Worm (Caenorhabditis elegans) whole organism, young adult: ENCODE data around the gene T14B4.8.

ENCODE experiments used
- B0336.3 ChIP-seq: fragments of 200-800 bp; sonication (Bioruptor generic); IDR thresholded peaks from 2 replicates; pipeline ENCODE4 v1.3.6; 2022; ENCODE audit warnings: missing genetic modification characterization, missing compliant biosample characterization
- C06A6.2 ChIP-seq: fragments of 200-800 bp; sonication (Bioruptor generic); conservative IDR thresholded peaks from 2 replicates; pipeline ENCODE4 v1.3.6; 2022; ENCODE audit warnings: missing genetic modification characterization, missing compliant biosample characterization
- F10E7.11 ChIP-seq: sonication (generic microtip); optimal IDR thresholded peaks from 2 replicates; lab custom pipeline; 2017; ENCODE audit warnings: mild to moderate bottlenecking, missing genetic modification characterization, moderate library complexity, missing compliant biosample characterization
- F49E8.2 ChIP-seq: sonication (generic microtip); optimal IDR thresholded peaks from 3 replicates; lab custom pipeline; 2017; ENCODE audit warnings: missing genetic modification characterization, mild to moderate bottlenecking, missing compliant biosample characterization, antibody characterized with exemption, moderate library complexity; ENCODE audit not compliant: insufficient read depth
- F52B5.7 ChIP-seq: sonication (generic microtip); optimal IDR thresholded peaks from 2 replicates; lab custom pipeline; 2016; ENCODE audit warnings: mild to moderate bottlenecking, missing genetic modification characterization, missing compliant biosample characterization
- aptf-3 ChIP-seq: fragments of 200-800 bp; sonication (Bioruptor generic); IDR thresholded peaks from 2 replicates; pipeline ENCODE4 v1.3.6; 2022; ENCODE audit warnings: missing genetic modification characterization, missing compliant biosample characterization
- athp-1 ChIP-seq: sonication (generic microtip); optimal IDR thresholded peaks from 2 replicates; lab custom pipeline; 2017; ENCODE audit warnings: mild to moderate bottlenecking, missing genetic modification characterization, missing compliant biosample characterization
- attf-3 ChIP-seq: fragments of 200-800 bp; sonication (Bioruptor generic); conservative IDR thresholded peaks from 2 replicates; pipeline ENCODE4 v1.3.6; 2022; ENCODE audit warnings: missing genetic modification reagents, missing genetic modification characterization, missing compliant biosample characterization
- ceh-27 ChIP-seq: fragments of 200-800 bp; sonication (Bioruptor generic); optimal IDR thresholded peaks from 2 replicates; lab custom pipeline; 2018; ENCODE audit warnings: mild to moderate bottlenecking, missing genetic modification characterization, moderate library complexity, missing compliant biosample characterization
- ceh-58 ChIP-seq: fragments of 200-800 bp; sonication (Bioruptor generic); IDR thresholded peaks from 2 replicates; pipeline ENCODE4 v1.3.6; 2022; ENCODE audit warnings: missing genetic modification characterization, missing compliant biosample characterization
- ceh-79 ChIP-seq: sonication (generic microtip); optimal IDR thresholded peaks from 2 replicates; lab custom pipeline; 2017; ENCODE audit warnings: mild to moderate bottlenecking, missing genetic modification characterization, missing compliant biosample characterization
- dox-1 ChIP-seq: fragments of 200-800 bp; sonication (Bioruptor generic); IDR thresholded peaks from 2 replicates; pipeline ENCODE4 v1.3.6; 2022; ENCODE audit warnings: missing genetic modification reagents, missing genetic modification characterization, missing compliant biosample characterization
- dpl-1 ChIP-seq: fragments of 150-350 bp; optimal IDR thresholded peaks from 2 replicates; lab custom pipeline; 2014; ENCODE audit warnings: missing biosample characterization, missing genetic modification reagents, missing genetic modification characterization
- ekl-4 ChIP-seq: fragments of 200-800 bp; sonication (Bioruptor generic); IDR thresholded peaks from 2 replicates; pipeline ENCODE4 v1.3.6; 2022; ENCODE audit warnings: missing genetic modification reagents, missing genetic modification characterization, missing compliant biosample characterization
- hlh-26 ChIP-seq: fragments of 200-800 bp; sonication (Bioruptor generic); conservative IDR thresholded peaks from 2 replicates; pipeline ENCODE4 v1.3.6; 2022; ENCODE audit warnings: missing genetic modification reagents, missing genetic modification characterization, missing compliant biosample characterization
- hmg-1.2 ChIP-seq: fragments of 200-800 bp; sonication (Bioruptor generic); IDR thresholded peaks from 2 replicates; pipeline ENCODE4 v1.3.6; 2022; ENCODE audit warnings: missing genetic modification reagents, missing genetic modification characterization, missing compliant biosample characterization
- lin-54 ChIP-seq: fragments of 200-800 bp; sonication (Bioruptor generic); optimal IDR thresholded peaks from 2 replicates; lab custom pipeline; 2018; ENCODE audit warnings: mild to moderate bottlenecking, missing genetic modification characterization, missing compliant biosample characterization
- lir-1 ChIP-seq: fragments of 200-800 bp; sonication (Bioruptor generic); conservative IDR thresholded peaks from 2 replicates; pipeline ENCODE4 v1.3.6; 2022; ENCODE audit warnings: missing genetic modification reagents, missing genetic modification characterization, missing compliant biosample characterization
- madf-3 ChIP-seq: fragments of 200-800 bp; sonication (Bioruptor generic); IDR thresholded peaks from 2 replicates; pipeline ENCODE4 v1.3.6; 2022; ENCODE audit warnings: missing genetic modification reagents, missing genetic modification characterization, missing compliant biosample characterization
- madf-6 ChIP-seq: fragments of 200-800 bp; sonication (Bioruptor generic); IDR thresholded peaks from 2 replicates; pipeline ENCODE4 v1.3.6; 2022; ENCODE audit warnings: missing genetic modification reagents, missing genetic modification characterization, missing compliant biosample characterization
- mel-28 ChIP-seq: sonication (generic microtip); optimal IDR thresholded peaks from 2 replicates; lab custom pipeline; 2016; ENCODE audit warnings: borderline replicate concordance, mild to moderate bottlenecking, missing genetic modification characterization, missing compliant biosample characterization
- nhr-27 ChIP-seq: fragments of 200-800 bp; sonication (Bioruptor generic); optimal IDR thresholded peaks from 2 replicates; lab custom pipeline; 2018; ENCODE audit warnings: mild to moderate bottlenecking, missing genetic modification characterization, moderate library complexity, missing compliant biosample characterization
- nhr-90 ChIP-seq: sonication (generic microtip); optimal IDR thresholded peaks from 2 replicates; lab custom pipeline; 2016; ENCODE audit warnings: missing genotype, mild to moderate bottlenecking, missing genetic modification characterization, missing compliant biosample characterization
- repo-1 ChIP-seq: sonication (generic microtip); optimal IDR thresholded peaks from 2 replicates; lab custom pipeline; 2017; ENCODE audit warnings: mild to moderate bottlenecking, missing genetic modification characterization, missing compliant biosample characterization
- snpc-1.3 ChIP-seq: sonication (generic microtip); optimal IDR thresholded peaks from 2 replicates; lab custom pipeline; 2017; ENCODE audit warnings: missing genetic modification characterization, mild to moderate bottlenecking, missing compliant biosample characterization, antibody characterized with exemption, moderate library complexity, missing genotype, missing genetic modification reagents; ENCODE audit not compliant: insufficient read depth
- snpc-4 ChIP-seq, 5 experiments: fragments of 150-350 bp in 1 of 5; sonication (generic microtip) in 4 of 5; optimal IDR thresholded peaks; 2 replicates each; lab custom pipeline; 2014 to 2018; ENCODE audit warnings: missing genetic modification characterization in 5 of 5, missing biosample characterization in 3 of 5, antibody characterized with exemption in 2 of 5, mild to moderate bottlenecking in 2 of 5, missing compliant biosample characterization in 2 of 5, missing genotype in 2 of 5, moderate library complexity in 2 of 5, missing genetic modification reagents in 1 of 5
- sptf-2 ChIP-seq: fragments of 200-800 bp; sonication (Bioruptor generic); optimal IDR thresholded peaks from 2 replicates; lab custom pipeline; 2018; ENCODE audit warnings: mild to moderate bottlenecking, missing genetic modification characterization, missing compliant biosample characterization
- tbp1 ChIP-seq: fragments of 200-800 bp; sonication (Bioruptor generic); optimal IDR thresholded peaks from 2 replicates; lab custom pipeline; 2018; ENCODE audit warnings: mild to moderate bottlenecking, missing genetic modification characterization, missing compliant biosample characterization
- ztf-25 ChIP-seq: fragments of 200-800 bp; sonication (Bioruptor generic); IDR thresholded peaks from 2 replicates; pipeline ENCODE4 v1.3.6; 2022; ENCODE audit warnings: missing genetic modification reagents, missing genetic modification characterization, missing compliant biosample characterization

T14B4.8 gene

DNA sequence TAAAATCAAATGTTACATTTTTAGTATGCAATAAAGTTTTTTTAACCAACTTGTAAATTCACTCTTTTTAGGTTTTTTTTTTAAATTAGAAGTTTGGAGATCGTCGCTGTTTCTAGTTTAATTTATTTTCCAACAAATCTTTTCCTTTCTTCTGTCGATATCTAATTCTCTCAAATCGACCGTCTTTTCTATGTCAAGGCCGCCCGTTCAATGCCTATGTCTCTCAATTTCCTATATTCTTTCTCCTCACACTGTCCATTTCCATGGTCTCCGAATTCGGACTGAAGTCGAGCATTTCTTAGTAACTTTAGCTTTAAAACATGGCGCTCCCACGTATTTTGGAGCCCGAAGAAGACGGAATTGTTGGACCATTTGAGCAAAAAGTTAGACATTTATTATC lies 12.6 kb downstream of the T14B4.8 start, which contains the start of the genes T14B4.5 and T14B4.20:
TSS of gene T14B4.5 (plus strand) at position 226 of the 400 bp plus-strand sequence.
TSS of gene T14B4.20 (plus strand) at position 264 of the 400 bp plus-strand sequence.
- TF ChIP-seq athp-1 (tag; lab: Kevin White, UChicago) (no peak), madf-3 (GFP tag; lab: Robert Waterston, UW) (no peak), tbp1 (GFP tag; lab: Kevin White, UChicago) (no peak), hmg-1.2 (peak; percentile 51; the same call in 1 of the 2 replicates), ceh-27 (GFP tag; lab: Kevin White, UChicago) (no peak), dpl-1 (GFP tag; lab: Kevin White, UChicago) (no peak), C06A6.2 (GFP tag; lab: Robert Waterston, UW) (no peak)
- TF ChIP-seq, all 124 proteins: peak for 1

DNA sequence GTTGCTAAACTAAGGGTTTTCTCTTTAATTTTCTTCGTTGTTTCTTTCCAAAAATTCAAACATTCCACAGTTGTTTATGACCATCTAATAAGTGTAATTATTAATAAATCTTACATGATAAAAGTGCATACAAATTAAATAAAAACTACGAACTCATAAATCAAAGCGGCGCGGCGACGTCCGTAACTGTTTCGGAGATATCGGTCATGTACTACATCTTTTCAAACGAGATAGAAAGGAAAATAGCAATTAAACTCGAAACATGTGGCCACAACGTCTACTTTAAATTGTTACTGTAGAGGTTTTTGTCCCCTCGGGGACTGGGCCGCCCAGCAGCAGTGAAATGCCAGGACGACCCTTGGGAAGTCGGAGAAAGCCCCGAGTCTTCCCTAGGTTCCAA lies 13.3 kb downstream of the T14B4.8 start:
- no peak for TF ChIP-seq F52B5.7 (tag; lab: Kevin White, UChicago)
- no peak for TF ChIP-seq ekl-4
- TF ChIP-seq nhr-27 (tag; lab: Kevin White, UChicago): no peak
- TF ChIP-seq F10E7.11 (tag; lab: Kevin White, UChicago): no peak
- no peak for TF ChIP-seq tbp1 (GFP tag; lab: Kevin White, UChicago)
- no peak for TF ChIP-seq madf-6 (GFP tag; lab: Robert Waterston, UW)
- no peak for TF ChIP-seq aptf-3 (GFP tag; lab: Robert Waterston, UW)
- no peak for TF ChIP-seq ceh-79 (tag; lab: Kevin White, UChicago)
- TF ChIP-seq ceh-58 (GFP tag; lab: Robert Waterston, UW): no peak
- TF ChIP-seq repo-1: no peak
- TF ChIP-seq, all 124 proteins: peak for 0

DNA sequence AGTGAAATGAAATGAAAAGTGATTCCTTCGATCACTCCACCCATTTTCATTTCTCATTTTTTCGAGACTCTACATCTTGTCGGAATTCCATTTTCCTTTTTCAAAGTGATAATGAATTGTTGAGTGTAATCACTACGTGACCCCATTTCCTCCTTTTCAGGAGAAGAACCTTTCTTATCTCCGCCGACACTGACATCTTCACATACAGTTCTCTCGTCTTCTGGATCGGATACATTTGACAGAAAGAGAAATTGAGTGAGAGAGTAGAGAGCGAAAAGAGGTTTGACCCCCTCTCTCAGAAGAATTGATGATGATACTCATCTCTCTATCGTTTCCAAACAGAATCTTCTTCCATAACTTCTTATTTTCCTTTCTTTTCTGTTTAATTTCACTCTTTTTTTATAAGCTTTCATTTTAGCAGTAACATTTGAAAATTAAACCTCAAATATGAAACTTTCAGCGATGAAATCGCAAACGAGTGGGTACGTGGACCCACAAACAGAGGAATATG lies 15.3 kb downstream of the T14B4.8 start, which contains the start of gene dpy-2:
TSS of gene dpy-2 (plus strand) at position 461 of the 511 bp plus-strand sequence.
- TF ChIP-seq sptf-2 (GFP tag; lab: Kevin White, UChicago) (no peak), ztf-25 (GFP tag; lab: Robert Waterston, UW) (no peak), madf-6 (GFP tag; lab: Robert Waterston, UW) (no peak), lin-54 (GFP tag; lab: Kevin White, UChicago) (no peak), lir-1 (GFP tag; lab: Robert Waterston, UW) (no peak)

DNA sequence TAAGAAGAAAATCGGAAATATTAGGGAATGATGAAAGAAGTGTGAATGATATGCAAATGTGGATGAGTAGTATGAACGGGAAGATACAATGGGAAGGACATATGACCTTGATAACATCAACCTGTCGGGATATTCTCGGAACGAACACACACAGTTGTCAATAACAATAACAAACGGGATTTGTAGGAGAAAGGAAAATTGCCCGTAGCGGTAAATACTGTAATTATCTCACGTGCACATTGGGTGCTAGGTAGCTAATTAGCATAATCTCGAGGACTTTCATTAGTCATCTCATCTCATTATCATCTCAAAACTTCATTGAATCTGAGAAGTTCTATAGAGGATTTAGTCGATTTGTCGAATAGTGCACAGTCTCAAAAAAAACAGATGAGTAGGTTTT lies 16.2 kb downstream of the T14B4.8 start:
- TF ChIP-seq nhr-90 (no peak), hlh-26 (GFP tag; lab: Robert Waterston, UW) (no peak), snpc-4 (GFP tag; optimal IDR thresholded peaks at IDR 0.05; lab: Kevin White, UChicago) (no peak), snpc-4 (tag; optimal IDR thresholded peaks at IDR 0.05; lab: Kevin White, UChicago) (no peak), F49E8.2 (tag; lab: Kevin White, UChicago) (no peak), attf-3 (GFP tag; lab: Robert Waterston, UW) (no peak), dox-1 (GFP tag; lab: Robert Waterston, UW) (no peak), F10E7.11 (tag; lab: Kevin White, UChicago) (no peak), B0336.3 (GFP tag; lab: Robert Waterston, UW) (no peak), mel-28 (tag; lab: Kevin White, UChicago) (no peak), snpc-1.3 (no peak)
